Fruit fly (Drosophila melanogaster): ENCODE data around the gene dpr19.

dpr19 gene

dm6 chr2L:10413251-10414127 lies 37.5 kb downstream of the dpr19 start, which contains the start of the genes CG5355 and Klp31E (continued):
- TF ChIP-seq CG4424 (GFP tag; optimal IDR thresholded peaks at IDR 0.05) (peak; percentile 73), CG2202 (tag; optimal IDR thresholded peaks at IDR 0.05) (peak; percentile 12), CG15073 (GFP tag; optimal IDR thresholded peaks at IDR 0.05) (no peak), ato (GFP tag; IDR thresholded peaks at IDR 0.05; ENCODE audit: partially characterized antibody) (peak; percentile 42; the same call in 1 of the 2 replicates), Lim3 (GFP tag; IDR thresholded peaks at IDR 0.05) (no peak), CG12236 (GFP tag; optimal IDR thresholded peaks at IDR 0.05) (no peak), HLH3B (GFP tag; IDR thresholded peaks at IDR 0.05) (no peak), oc (tag; optimal IDR thresholded peaks at IDR 0.05) (no peak), CG10462 (GFP tag; optimal IDR thresholded peaks at IDR 0.05) (peak; percentile 24), YL-1 (GFP tag; optimal IDR thresholded peaks at IDR 0.05) (peak; percentile 41), CG8388 (GFP tag; optimal IDR thresholded peaks at IDR 0.05) (peak; percentile 64), prd (optimal IDR thresholded peaks at IDR 0.05) (no peak), prd (GFP tag; IDR thresholded peaks at IDR 0.05) (peak; percentile 73), CG17829 (tag; optimal IDR thresholded peaks at IDR 0.05) (peak; percentile 84), CG3838 (GFP tag; optimal IDR thresholded peaks at IDR 0.05) (no peak), abd-A (tag; optimal IDR thresholded peaks at IDR 0.05) (no peak), ssp (GFP tag; IDR thresholded peaks at IDR 0.05) (peak; percentile 74), Bteb2 (GFP tag; optimal IDR thresholded peaks at IDR 0.05) (peak; percentile 6), Vsx1 (GFP tag; optimal IDR thresholded peaks at IDR 0.05) (no peak), dmrt99B (tag; optimal IDR thresholded peaks at IDR 0.05) (no peak), Atf6 (GFP tag; IDR thresholded peaks at IDR 0.05) (peak; percentile 62), CG17359 (tag; optimal IDR thresholded peaks at IDR 0.05) (peak; percentile 56), Tbp (GFP tag; optimal IDR thresholded peaks at IDR 0.05) (no peak), CG8944 (GFP tag; optimal IDR thresholded peaks at IDR 0.05) (peak; percentile 41), Lhr (GFP tag; optimal IDR thresholded peaks at IDR 0.05) (peak; percentile 19), lab (GFP tag; optimal IDR thresholded peaks at IDR 0.05) (no peak), bowl (GFP tag; IDR thresholded peaks at IDR 0.05) (no peak), CG2199 (GFP tag; IDR thresholded peaks at IDR 0.05) (0 out of 3 replicates have a peak, but pooled peaks have one; percentile 24), Dp (GFP tag; optimal IDR thresholded peaks at IDR 0.05) (no peak), CG13894 (tag; optimal IDR thresholded peaks at IDR 0.05) (no peak), CG8924 (tag; optimal IDR thresholded peaks at IDR 0.05) (peak; percentile 76), run (tag; optimal IDR thresholded peaks at IDR 0.05) (no peak), CG17568 (GFP tag; optimal IDR thresholded peaks at IDR 0.05) (no peak), CG8478 (optimal IDR thresholded peaks at IDR 0.05) (no peak), CG12219 (GFP tag; optimal IDR thresholded peaks at IDR 0.05) (peak; percentile 40), gce (GFP tag; IDR thresholded peaks at IDR 0.05) (peak; percentile 32; the same call in 1 of the 3 replicates), CG15514 (GFP tag; optimal IDR thresholded peaks at IDR 0.05) (peak; percentile 39), hbn (GFP tag; IDR thresholded peaks at IDR 0.05; ENCODE audit: partially characterized antibody) (peak; percentile 80), pros (GFP tag; optimal IDR thresholded peaks at IDR 0.05) (no peak), CG4282 (GFP tag; optimal IDR thresholded peaks at IDR 0.05) (no peak), Dll (GFP tag; IDR thresholded peaks at IDR 0.05; ENCODE audit: partially characterized antibody) (peak; percentile 80), lov (optimal IDR thresholded peaks at IDR 0.05) (no peak), lov (GFP tag; IDR thresholded peaks at IDR 0.05) (no peak), CG18262 (tag; optimal IDR thresholded peaks at IDR 0.05) (peak; percentile 86), CG11696 (GFP tag; IDR thresholded peaks at IDR 0.05) (peak; percentile 61; the same call in 1 of the 2 replicates), fd96Cb (tag; optimal IDR thresholded peaks at IDR 0.05) (peak; percentile 64), nerfin-2 (GFP tag; IDR thresholded peaks at IDR 0.05; ENCODE audit: partially characterized antibody) (no peak), D19A (tag; optimal IDR thresholded peaks at IDR 0.05) (no peak), Spps (tag; optimal IDR thresholded peaks at IDR 0.05) (peak; percentile 27)
